Fruit fly (Drosophila melanogaster): ENCODE data around the gene Flad2.

The Flad2 gene

dm6 chr2L:13368940-13369339 is 43.4 kb upstream of the Flad2 start, which contains the start of gene CG31855 (continued):
- TF ChIP-seq unpg (GFP tag; optimal IDR thresholded peaks at IDR 0.05) (peak; percentile 81), Sox100B (GFP tag; optimal IDR thresholded peaks at IDR 0.05) (peak; percentile 74), Scr (GFP tag; IDR thresholded peaks at IDR 0.05; ENCODE audit: partially characterized antibody) (no peak), CG15514 (GFP tag; optimal IDR thresholded peaks at IDR 0.05) (peak; percentile 82), CG4404 (GFP tag; IDR thresholded peaks at IDR 0.05) (peak; percentile 56), CG2875 (GFP tag; optimal IDR thresholded peaks at IDR 0.05) (peak; percentile 47), vnd (GFP tag; IDR thresholded peaks at IDR 0.05; ENCODE audit: partially characterized antibody) (0 out of 3 replicates have a peak, but pooled peaks have one; percentile 35), Atf6 (GFP tag; IDR thresholded peaks at IDR 0.05) (peak; percentile 89), fd64A (GFP tag; optimal IDR thresholded peaks at IDR 0.05) (no peak), gcm2 (GFP tag; optimal IDR thresholded peaks at IDR 0.05) (peak; percentile 72), chif (GFP tag; optimal IDR thresholded peaks at IDR 0.05) (peak; percentile 66 to 73), tap (tag; optimal IDR thresholded peaks at IDR 0.05) (peak; percentile 66), ap (GFP tag; IDR thresholded peaks at IDR 0.05) (peak; percentile 60), sd (tag; optimal IDR thresholded peaks at IDR 0.05) (peak; percentile 53), CG11560 (tag; IDR thresholded peaks at IDR 0.05) (no peak), her (GFP tag; optimal IDR thresholded peaks at IDR 0.05) (peak; percentile 73), pnt (GFP tag; optimal IDR thresholded peaks at IDR 0.05) (peak; percentile 47), lilli (GFP tag; optimal IDR thresholded peaks at IDR 0.05) (peak; percentile 93), usp (GFP tag; optimal IDR thresholded peaks at IDR 0.05) (no peak), insv (GFP tag; optimal IDR thresholded peaks at IDR 0.05) (peak in 1 of 2 experiments; percentile 55), CG16815 (GFP tag; optimal IDR thresholded peaks at IDR 0.05) (peak; percentile 63), Mes4 (GFP tag; optimal IDR thresholded peaks at IDR 0.05) (peak; percentile 49), CG14050 (GFP tag; IDR thresholded peaks at IDR 0.05) (peak; percentile 67), CG8478 (optimal IDR thresholded peaks at IDR 0.05) (no peak), Lim3 (GFP tag; IDR thresholded peaks at IDR 0.05) (no peak), so (GFP tag; IDR thresholded peaks at IDR 0.05) (peak; percentile 72; the same call in 2 of the 3 replicates), H2.0 (GFP tag; IDR thresholded peaks at IDR 0.05) (peak; percentile 78), dimm (GFP tag; IDR thresholded peaks at IDR 0.05) (0 out of 2 replicates have a peak, but pooled peaks have one; percentile 53), CG42726 (GFP tag; IDR thresholded peaks at IDR 0.05; ENCODE audit: partially characterized antibody) (no peak), Adf1 (GFP tag; IDR thresholded peaks at IDR 0.05) (no peak; the same call in 1 of the 2 replicates), kni (GFP tag; optimal IDR thresholded peaks at IDR 0.05) (no peak), Myb (GFP tag; optimal IDR thresholded peaks at IDR 0.05) (peak; percentile 65), Doc3 (GFP tag; IDR thresholded peaks at IDR 0.05; ENCODE audit: partially characterized antibody) (no peak), Usf (GFP tag; optimal IDR thresholded peaks at IDR 0.05) (peak; percentile 9), CG6175 (GFP tag; IDR thresholded peaks at IDR 0.05) (0 out of 3 replicates have a peak, but pooled peaks have one; percentile 30), CG10543 (GFP tag; optimal IDR thresholded peaks at IDR 0.05) (peak; percentile 86), Bteb2 (GFP tag; optimal IDR thresholded peaks at IDR 0.05) (peak; percentile 80), CG3847 (GFP tag; IDR thresholded peaks at IDR 0.05) (peak; percentile 91), danr (GFP tag; IDR thresholded peaks at IDR 0.05) (no peak), inv (GFP tag; IDR thresholded peaks at IDR 0.05; ENCODE audit: partially characterized antibody) (no peak), Oaz (GFP tag; IDR thresholded peaks at IDR 0.05) (peak; percentile 57; the same call in 1 of the 2 replicates), CHES-1-like (GFP tag; optimal IDR thresholded peaks at IDR 0.05) (peak; percentile 58), CG9817 (tag; optimal IDR thresholded peaks at IDR 0.05) (peak; percentile 78), CG30403 (GFP tag; optimal IDR thresholded peaks at IDR 0.05) (peak; percentile 90), CG15073 (GFP tag; optimal IDR thresholded peaks at IDR 0.05) (peak; percentile 6), Stat92E (GFP tag; optimal IDR thresholded peaks at IDR 0.05) (no peak), CG9609 (GFP tag; optimal IDR thresholded peaks at IDR 0.05) (peak; percentile 69), CG31388 (GFP tag; optimal IDR thresholded peaks at IDR 0.05) (peak; percentile 67), B-H2 (GFP tag; optimal IDR thresholded peaks at IDR 0.05) (peak; percentile 94), ab (GFP tag; optimal IDR thresholded peaks at IDR 0.05) (peak; percentile 59), CG10979 (tag; optimal IDR thresholded peaks at IDR 0.05) (peak; percentile 70)

All from whole organism, embryonic.